Fruit fly (Drosophila melanogaster): ENCODE data around the gene hd.

- TF ChIP-seq usp (GFP tag; optimal IDR thresholded peaks at IDR 0.05), result no peak
- no peak for TF ChIP-seq Dfd (GFP tag; optimal IDR thresholded peaks at IDR 0.05)
- TF ChIP-seq h (GFP tag; optimal IDR thresholded peaks at IDR 0.05), result no peak
- no peak for TF ChIP-seq fru (GFP tag; optimal IDR thresholded peaks at IDR 0.05)
- no peak for TF ChIP-seq Vsx2 (GFP tag; optimal IDR thresholded peaks at IDR 0.05; ENCODE audit: partially characterized antibody)
- TF ChIP-seq br (GFP tag; optimal IDR thresholded peaks at IDR 0.05), result no peak
- TF ChIP-seq HLH106 (tag; optimal IDR thresholded peaks at IDR 0.05), result no peak
- TF ChIP-seq Abd-B (GFP tag; optimal IDR thresholded peaks at IDR 0.05), result no peak
- no peak for TF ChIP-seq pan (optimal IDR thresholded peaks at IDR 0.05)
- no peak for TF ChIP-seq Mio (GFP tag; optimal IDR thresholded peaks at IDR 0.05)
- no peak for TF ChIP-seq Sp1 (GFP tag; optimal IDR thresholded peaks at IDR 0.05)
- no peak for TF ChIP-seq OdsH (GFP tag; optimal IDR thresholded peaks at IDR 0.05)
- no peak for TF ChIP-seq ey (GFP tag; optimal IDR thresholded peaks at IDR 0.05)
These were observed 14.7 kb upstream of the hd start for dm6 chr3R:5389435-5389834.

Data from whole organism, wandering third instar larva.